Fruit fly (Drosophila melanogaster) whole organism, adult: Measurements from ENCODE around the gene ND-15.
A peak's percentile ranks its signal among the peaks of the same experiment; 100 is the strongest.

Experiments
- CG11617 ChIP-seq: fragments of 200-800 bp; sonication (Bioruptor generic); optimal IDR thresholded peaks from 2 replicates; lab custom pipeline; 2017; ENCODE audit warnings: mild to moderate bottlenecking, missing biosample characterization, missing genetic modification reagents, missing genetic modification characterization
- CG12768 ChIP-seq: fragments of 200-800 bp; sonication (Bioruptor generic); optimal IDR thresholded peaks from 2 replicates; lab custom pipeline; 2017; ENCODE audit warnings: missing biosample characterization, missing genetic modification characterization, mild to moderate bottlenecking, moderate library complexity, missing genetic modification reagents
- CG14711 ChIP-seq: fragments of 200-800 bp; sonication (Bioruptor generic); optimal IDR thresholded peaks from 2 replicates; lab custom pipeline; 2018; ENCODE audit warnings: missing biosample characterization, mild to moderate bottlenecking, missing genetic modification characterization, moderate library complexity
- CG5204 ChIP-seq: fragments of 200-800 bp; sonication (Bioruptor generic); optimal IDR thresholded peaks from 2 replicates; lab custom pipeline; 2016; ENCODE audit warnings: missing biosample characterization, missing genetic modification characterization
- CG7045 ChIP-seq: fragments of 200-800 bp; sonication (Bioruptor generic); optimal IDR thresholded peaks from 2 replicates; lab custom pipeline; 2017; ENCODE audit warnings: missing biosample characterization, mild to moderate bottlenecking, missing genetic modification characterization
- CG7101 ChIP-seq: fragments of 200-800 bp; sonication (Bioruptor generic); optimal IDR thresholded peaks from 2 replicates; lab custom pipeline; 2018; ENCODE audit warnings: missing biosample characterization, mild to moderate bottlenecking, missing genetic modification characterization, moderate library complexity
- Crg-1 ChIP-seq: fragments of 200-800 bp; sonication (Bioruptor generic); optimal IDR thresholded peaks from 2 replicates; lab custom pipeline; 2016; ENCODE audit warnings: missing biosample characterization, missing genetic modification characterization
- Hr96 ChIP-seq: fragments of 200-800 bp; sonication (Bioruptor generic); optimal IDR thresholded peaks from 2 replicates; lab custom pipeline; 2016; ENCODE audit warnings: missing biosample characterization, missing genetic modification characterization
- Mnt ChIP-seq: fragments of 200-800 bp; sonication (Bioruptor generic); optimal IDR thresholded peaks from 2 replicates; lab custom pipeline; 2016; ENCODE audit warnings: missing biosample characterization, mild to moderate bottlenecking, missing genetic modification characterization
- cic ChIP-seq: fragments of 200-800 bp; sonication (Bioruptor generic); optimal IDR thresholded peaks from 2 replicates; lab custom pipeline; 2017; ENCODE audit warnings: missing biosample characterization, mild to moderate bottlenecking, missing genetic modification characterization, moderate library complexity
- cnc ChIP-seq, 2 experiments: fragments of >200 bp; optimal IDR thresholded peaks; 2 replicates each; lab custom pipeline; 2017
- kay ChIP-seq: fragments of 200-800 bp; sonication (Bioruptor generic); peaks from one replicate; lab custom pipeline; 2016; ENCODE audit warnings: missing biosample characterization, missing genetic modification characterization, borderline replicate concordance
- ovo ChIP-seq: fragments of 200-800 bp; sonication (Bioruptor generic); optimal IDR thresholded peaks from 2 replicates; lab custom pipeline; 2016; ENCODE audit warnings: missing biosample characterization, missing genetic modification characterization

DNA sequence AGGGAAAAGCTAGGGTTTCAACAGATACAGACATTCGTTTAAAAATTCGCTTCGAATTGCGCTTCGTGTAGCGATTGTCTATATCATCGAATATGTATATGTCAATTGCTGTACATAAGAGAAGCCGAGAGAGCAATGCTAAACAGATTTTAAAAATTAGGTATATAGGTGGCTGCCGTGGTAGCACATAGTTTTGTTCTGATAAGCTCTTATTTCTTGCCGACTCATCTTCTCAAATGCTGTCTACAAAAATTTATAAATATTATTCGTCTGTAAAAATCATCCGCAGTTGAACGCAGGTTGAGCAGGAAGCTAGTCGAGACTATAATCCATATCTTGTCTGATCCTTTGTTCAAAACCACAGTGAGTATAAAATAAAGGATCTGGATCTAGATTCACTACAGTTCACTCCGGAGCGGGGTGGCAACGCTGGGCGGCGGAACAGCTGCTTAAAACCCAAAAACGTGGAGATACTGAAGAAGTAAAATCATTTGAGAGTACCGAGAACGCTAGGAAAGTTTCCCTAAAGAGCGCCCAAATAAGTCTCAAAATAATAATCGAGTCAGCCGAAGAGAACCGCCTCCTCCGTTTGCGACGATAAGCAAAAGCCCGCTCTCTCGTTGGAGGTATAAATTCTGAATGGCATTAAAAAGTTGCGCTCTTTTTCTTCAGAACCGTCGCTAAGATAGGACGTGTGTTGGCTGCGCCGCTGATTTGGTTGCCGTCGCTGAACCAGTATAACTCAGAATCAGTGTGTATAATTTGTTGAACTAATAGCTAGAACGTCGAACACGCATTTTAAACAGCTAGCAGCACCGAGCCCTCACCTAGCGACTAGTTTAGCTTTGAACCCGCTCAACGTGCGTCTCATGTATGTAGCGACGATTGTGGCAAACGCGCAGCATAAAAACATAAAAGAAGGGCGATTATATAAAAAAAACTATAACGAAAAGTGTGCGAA, 6.8 kb upstream of the ND-15 start:
- no peak for TF ChIP-seq CG11617 (GFP tag; lab: Kevin White, UChicago)
- no peak for TF ChIP-seq CG7101 (tag; lab: Kevin White, UChicago)
- TF ChIP-seq Hr96 (GFP tag; lab: Kevin White, UChicago) = no peak
- TF ChIP-seq ovo (GFP tag; lab: Kevin White, UChicago) = no peak
- TF ChIP-seq cnc (optimal IDR thresholded peaks at IDR 0.05; lab: Kevin White, UChicago) = peak; percentile 74 to 84
- no peak for TF ChIP-seq CG5204
- peak; percentile 17 for TF ChIP-seq cic (GFP tag; lab: Kevin White, UChicago)
- peak; percentile 7 for TF ChIP-seq Crg-1 (GFP tag; lab: Kevin White, UChicago)
- no peak for TF ChIP-seq CG14711
- TF ChIP-seq Mnt = peak; percentile 84
- peak; percentile 33 for TF ChIP-seq CG12768 (GFP tag; lab: Kevin White, UChicago)
- TF ChIP-seq kay (GFP tag; lab: Kevin White, UChicago) = no peak
- TF ChIP-seq CG7045 (GFP tag; lab: Kevin White, UChicago) = no peak
